Worm (Caenorhabditis elegans) whole organism, young adult: ENCODE results near the gene E04F6.10.

Source experiments
- bed-1 ChIP-seq: fragments of 200-800 bp; sonication (Bioruptor generic); IDR thresholded peaks from 2 replicates; pipeline ENCODE4 v1.3.6; 2022; ENCODE audit warnings: missing genetic modification reagents, missing genetic modification characterization, missing compliant biosample characterization
- unc-62 ChIP-seq: fragments of 150-350 bp; optimal IDR thresholded peaks from 2 replicates; lab custom pipeline; 2014; ENCODE audit warnings: missing biosample characterization, missing genetic modification reagents, missing genetic modification characterization

- no peak for TF ChIP-seq unc-62 (GFP tag; lab: Kevin White, UChicago)
- no peak for TF ChIP-seq bed-1 (GFP tag; lab: Robert Waterston, UW)
Observed at ce11 chrII:7238248-7238647, 21.3 kb upstream of the E04F6.10 start, which contains the start of gene aqp-1.
